Worm (Caenorhabditis elegans): ENCODE data around the gene K03B4.9.

ce11 chrV:4681670-4682069 is 9.3 kb upstream of the K03B4.9 start, which contains the start of gene K03B4.4:
- TF ChIP-seq aly-2 (tag; optimal IDR thresholded peaks at IDR 0.05) (no peak), nhr-42 (GFP tag; IDR thresholded peaks at IDR 0.05) (no peak), R02D3.7 (tag; optimal IDR thresholded peaks at IDR 0.05) (no peak), F37D6.2 (tag; optimal IDR thresholded peaks at IDR 0.05) (no peak), lir-3 (tag; optimal IDR thresholded peaks at IDR 0.05) (no peak), F26F4.8 (GFP tag; conservative IDR thresholded peaks at IDR 0.05) (no peak)
